In the genomic region with DNA sequence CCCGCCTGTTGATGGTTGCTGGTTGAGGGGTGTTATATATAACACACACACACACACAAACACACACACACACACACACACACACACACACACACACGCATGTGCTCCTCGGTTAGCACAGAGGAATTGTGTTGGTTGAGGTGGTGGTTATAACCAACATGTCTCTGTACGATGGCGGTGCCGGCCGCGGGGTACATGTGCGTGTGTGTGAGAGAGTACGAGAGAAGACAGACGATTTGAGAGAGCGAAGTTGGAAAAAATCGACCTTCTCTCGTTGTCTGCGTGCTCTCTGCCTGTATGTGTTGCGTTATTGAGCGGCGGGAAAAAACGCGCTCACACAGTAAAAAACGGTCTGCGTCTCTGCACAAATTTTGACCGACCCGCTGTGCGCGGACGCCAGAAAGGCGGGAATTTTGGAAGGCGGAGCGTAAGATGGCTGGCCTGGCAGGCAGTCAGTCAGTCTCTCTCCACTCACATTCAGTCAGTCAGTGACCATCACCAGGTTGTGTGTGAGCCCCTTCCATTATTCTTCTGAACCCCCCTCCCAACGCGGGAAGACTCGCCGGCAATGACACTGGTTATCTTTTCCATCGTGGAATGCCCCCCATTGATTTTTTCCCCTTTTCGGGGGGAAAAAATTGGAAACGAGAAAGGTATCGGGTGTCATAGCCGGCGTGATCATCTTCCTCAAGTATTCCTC, we compare ENCODE assay signal across 5 worm cellular contexts.
TF ChIP-seq lines count a peak whose summit lies in the region.

No protein-coding gene starts in this region.

TF ChIP-seq in whole organism, L1 larva, 84 proteins besides CTCF, POLR2A, EP300 and RAD21 (continues in another document):
- TF ChIP-seq egl-13 (tag; optimal IDR thresholded peaks at IDR 0.05; lab: Kevin White, UChicago): no peak
- no peak for TF ChIP-seq nhr-84 (tag; optimal IDR thresholded peaks at IDR 0.05; lab: Kevin White, UChicago)
- peak; percentile 34 for TF ChIP-seq C04F5.9 (tag; optimal IDR thresholded peaks at IDR 0.05; lab: Kevin White, UChicago)
- no peak for TF ChIP-seq aha-1 (tag; optimal IDR thresholded peaks at IDR 0.05; lab: Kevin White, UChicago)
- no peak for TF ChIP-seq nhr-11 (tag; optimal IDR thresholded peaks at IDR 0.05; lab: Kevin White, UChicago)
- TF ChIP-seq irx-1 (tag; optimal IDR thresholded peaks at IDR 0.05; lab: Kevin White, UChicago): peak; percentile 54
- no peak for TF ChIP-seq Y116A8C.19 (tag; optimal IDR thresholded peaks at IDR 0.05; lab: Kevin White, UChicago; ENCODE audit: borderline replicate concordance)
- TF ChIP-seq lsy-2 (tag; optimal IDR thresholded peaks at IDR 0.05; lab: Kevin White, UChicago): peak; percentile 57 to 80
- peak; percentile 17 for TF ChIP-seq F16B12.6 (tag; optimal IDR thresholded peaks at IDR 0.05; lab: Kevin White, UChicago)
- peak; percentile 78 for TF ChIP-seq tbx-2 (tag; optimal IDR thresholded peaks at IDR 0.05; lab: Kevin White, UChicago)
- TF ChIP-seq snpc-4 (tag; optimal IDR thresholded peaks at IDR 0.05; lab: Kevin White, UChicago): peak; percentile 30
- TF ChIP-seq mef-2 (tag; optimal IDR thresholded peaks at IDR 0.05; lab: Kevin White, UChicago): no peak
- TF ChIP-seq mab-9 (GFP tag; IDR thresholded peaks at IDR 0.05; lab: Robert Waterston, UW): no peak
- TF ChIP-seq ceh-82 (tag; optimal IDR thresholded peaks at IDR 0.05; lab: Kevin White, UChicago): peak in 2 of 3 experiments; percentile 14 to 42
- peak; percentile 43; the same call in 1 of the 2 replicates for TF ChIP-seq unc-98 (GFP tag; IDR thresholded peaks at IDR 0.05; lab: Robert Waterston, UW)
- TF ChIP-seq ceh-88 (GFP tag; IDR thresholded peaks at IDR 0.05; lab: Robert Waterston, UW): peak; percentile 13; the same call in 1 of the 2 replicates

TF ChIP-seq in whole organism, L3 larva, 47 proteins besides CTCF, POLR2A, EP300 and RAD21 (continues in another document):
- TF ChIP-seq ztf-4 (tag; optimal IDR thresholded peaks at IDR 0.05; lab: Kevin White, UChicago) (no peak), pha-4 (tag; optimal IDR thresholded peaks at IDR 0.05; lab: Kevin White, UChicago) (peak; percentile 88), ama-1 (optimal IDR thresholded peaks at IDR 0.05; lab: Kevin White, UChicago) (peak; percentile 95), ZK546.5 (tag; optimal IDR thresholded peaks at IDR 0.05; lab: Kevin White, UChicago) (no peak), jun-1 (tag; optimal IDR thresholded peaks at IDR 0.05; lab: Kevin White, UChicago) (peak; percentile 93), egl-5 (tag; optimal IDR thresholded peaks at IDR 0.05; lab: Kevin White, UChicago) (no peak), ztf-11 (tag; optimal IDR thresholded peaks at IDR 0.05; lab: Kevin White, UChicago) (no peak), fkh-10 (GFP tag; optimal IDR thresholded peaks at IDR 0.05; lab: Kevin White, UChicago) (no peak), fos-1 (tag; optimal IDR thresholded peaks at IDR 0.05; lab: Kevin White, UChicago) (no peak), ceh-28 (tag; optimal IDR thresholded peaks at IDR 0.05; lab: Kevin White, UChicago) (peak; percentile 79), elt-1 (tag; optimal IDR thresholded peaks at IDR 0.05; lab: Kevin White, UChicago) (no peak), nhr-77 (tag; optimal IDR thresholded peaks at IDR 0.05; lab: Kevin White, UChicago) (no peak), nhr-23 (tag; optimal IDR thresholded peaks at IDR 0.05; lab: Kevin White, UChicago) (peak; percentile 70), skn-1 (tag; optimal IDR thresholded peaks at IDR 0.05; lab: Kevin White, UChicago) (peak; percentile 56), nhr-28 (tag; optimal IDR thresholded peaks at IDR 0.05; lab: Kevin White, UChicago) (no peak), nfya-1 (tag; optimal IDR thresholded peaks at IDR 0.05; lab: Kevin White, UChicago; ENCODE audit: insufficient read depth) (peak; percentile 74), sea-2 (GFP tag; optimal IDR thresholded peaks at IDR 0.05; lab: Kevin White, UChicago) (no peak), nhr-67 (tag; optimal IDR thresholded peaks at IDR 0.05; lab: Kevin White, UChicago) (no peak)

TF ChIP-seq in whole organism, early embryonic, 17 proteins besides CTCF, POLR2A, EP300 and RAD21:
- TF ChIP-seq pes-1 (GFP tag; IDR thresholded peaks at IDR 0.05; lab: Robert Waterston, UW) (no peak; the same call in 1 of the 2 replicates), hmbx-1 (tag; optimal IDR thresholded peaks at IDR 0.05; lab: Kevin White, UChicago) (no peak), scrt-1 (GFP tag; IDR thresholded peaks at IDR 0.05; lab: Robert Waterston, UW) (0 out of 2 replicates have a peak, but pooled peaks have one; percentile 47), flt-1 (GFP tag; IDR thresholded peaks at IDR 0.05; lab: Robert Waterston, UW) (0 out of 2 replicates have a peak, but pooled peaks have one; percentile 2), F13C5.2 (tag; optimal IDR thresholded peaks at IDR 0.05; lab: Kevin White, UChicago) (peak; percentile 29), hmg-4 (GFP tag; optimal IDR thresholded peaks at IDR 0.05; lab: Kevin White, UChicago) (peak; percentile 49), tra-4 (tag; optimal IDR thresholded peaks at IDR 0.05; lab: Kevin White, UChicago) (no peak), ama-1 (optimal IDR thresholded peaks at IDR 0.05; lab: Kevin White, UChicago) (peak; percentile 95), hnd-1 (tag; optimal IDR thresholded peaks at IDR 0.05; lab: Kevin White, UChicago) (no peak), aly-1 (tag; optimal IDR thresholded peaks at IDR 0.05; lab: Kevin White, UChicago) (no peak), sea-1 (GFP tag; conservative IDR thresholded peaks at IDR 0.05; lab: Robert Waterston, UW) (0 out of 2 replicates have a peak, but pooled peaks have one; percentile 38)

TF ChIP-seq in whole organism, midembryonic, 9 proteins besides CTCF, POLR2A, EP300 and RAD21:
- TF ChIP-seq ztf-23 (GFP tag; IDR thresholded peaks at IDR 0.05; lab: Robert Waterston, UW) (no peak), cog-1 (tag; optimal IDR thresholded peaks at IDR 0.05; lab: Kevin White, UChicago) (peak; percentile 57), flt-1 (GFP tag; IDR thresholded peaks at IDR 0.05; lab: Robert Waterston, UW) (peak; percentile 59; the same call in 1 of the 2 replicates)

TF ChIP-seq in whole organism, young adult, 124 proteins besides CTCF, POLR2A, EP300 and RAD21 (continues in another document):
- TF ChIP-seq sea-2 (GFP tag; IDR thresholded peaks at IDR 0.05; lab: Robert Waterston, UW) (no peak), snpc-1.1 (tag; optimal IDR thresholded peaks at IDR 0.05; lab: Kevin White, UChicago; ENCODE audit: insufficient read depth) (no peak), dpff-1 (tag; optimal IDR thresholded peaks at IDR 0.05; lab: Kevin White, UChicago) (no peak), mel-28 (tag; optimal IDR thresholded peaks at IDR 0.05; lab: Kevin White, UChicago; ENCODE audit: borderline replicate concordance) (no peak), ekl-4 (GFP tag; IDR thresholded peaks at IDR 0.05; lab: Robert Waterston, UW) (peak; percentile 54; the same call in 1 of the 2 replicates), lin-40 (tag; optimal IDR thresholded peaks at IDR 0.05; lab: Kevin White, UChicago) (peak; percentile 82), F57A8.1 (GFP tag; optimal IDR thresholded peaks at IDR 0.05; lab: Kevin White, UChicago) (no peak), ets-4 (GFP tag; optimal IDR thresholded peaks at IDR 0.05; lab: Kevin White, UChicago) (no peak), cebp-1 (GFP tag; IDR thresholded peaks at IDR 0.05; lab: Robert Waterston, UW) (no peak), cebp-1 (tag; optimal IDR thresholded peaks at IDR 0.05; lab: Kevin White, UChicago) (peak; percentile 85), nfya-2 (GFP tag; IDR thresholded peaks at IDR 0.05; lab: Robert Waterston, UW) (no peak), dox-1 (GFP tag; IDR thresholded peaks at IDR 0.05; lab: Robert Waterston, UW) (peak; percentile 85), repo-1 (tag; optimal IDR thresholded peaks at IDR 0.05; lab: Kevin White, UChicago) (no peak), F33H1.4 (GFP tag; IDR thresholded peaks at IDR 0.05; lab: Robert Waterston, UW) (peak; percentile 50), ZK185.1 (tag; optimal IDR thresholded peaks at IDR 0.05; lab: Kevin White, UChicago; ENCODE audit: poor library complexity, severe bottlenecking) (no peak), lin-54 (GFP tag; optimal IDR thresholded peaks at IDR 0.05; lab: Kevin White, UChicago) (peak; percentile 61), F37B4.10 (GFP tag; IDR thresholded peaks at IDR 0.05; lab: Robert Waterston, UW) (no peak), hsf-1 (GFP tag; IDR thresholded peaks at IDR 0.05; lab: Robert Waterston, UW) (peak; percentile 55; the same call in 1 of the 2 replicates), snpc-4 (GFP tag; optimal IDR thresholded peaks at IDR 0.05; lab: Kevin White, UChicago) (peak; percentile 6), snpc-4 (tag; optimal IDR thresholded peaks at IDR 0.05; lab: Kevin White, UChicago) (peak in 2 of 4 experiments; percentile 43 to 63), efl-1 (GFP tag; optimal IDR thresholded peaks at IDR 0.05; lab: Kevin White, UChicago) (peak; percentile 85), lsl-1 (GFP tag; optimal IDR thresholded peaks at IDR 0.05; lab: Kevin White, UChicago) (peak; percentile 45), K11D2.4 (GFP tag; IDR thresholded peaks at IDR 0.05; lab: Robert Waterston, UW) (peak; percentile 58; the same call in 1 of the 2 replicates), D2030.7 (GFP tag; IDR thresholded peaks at IDR 0.05; lab: Robert Waterston, UW) (peak; percentile 84), F39B2.1 (GFP tag; IDR thresholded peaks at IDR 0.05; lab: Robert Waterston, UW) (no peak), die-1 (tag; optimal IDR thresholded peaks at IDR 0.05; lab: Kevin White, UChicago) (peak; percentile 58), lir-1 (GFP tag; conservative IDR thresholded peaks at IDR 0.05; lab: Robert Waterston, UW) (peak; percentile 90), somi-1 (GFP tag; optimal IDR thresholded peaks at IDR 0.05; lab: Kevin White, UChicago) (peak; percentile 69), cebp-2 (GFP tag; IDR thresholded peaks at IDR 0.05; lab: Robert Waterston, UW) (no peak), madf-8 (GFP tag; conservative IDR thresholded peaks at IDR 0.05; lab: Robert Waterston, UW) (peak; percentile 80), lsy-27 (tag; optimal IDR thresholded peaks at IDR 0.05; lab: Kevin White, UChicago; ENCODE audit: borderline replicate concordance, insufficient read depth) (no peak), madf-6 (GFP tag; IDR thresholded peaks at IDR 0.05; lab: Robert Waterston, UW) (peak; percentile 91), hrde-1 (tag; optimal IDR thresholded peaks at IDR 0.05; lab: Kevin White, UChicago; ENCODE audit: borderline replicate concordance) (no peak), snpc-3.4 (tag; optimal IDR thresholded peaks at IDR 0.05; lab: Kevin White, UChicago) (no peak), hmg-1.2 (GFP tag; IDR thresholded peaks at IDR 0.05; lab: Robert Waterston, UW) (peak; percentile 86), rcor-1 (GFP tag; IDR thresholded peaks at IDR 0.05; lab: Robert Waterston, UW) (peak; percentile 53), egl-44 (GFP tag; IDR thresholded peaks at IDR 0.05; lab: Robert Waterston, UW) (peak; percentile 59; the same call in 1 of the 2 replicates), ztf-3 (GFP tag; optimal IDR thresholded peaks at IDR 0.05; lab: Kevin White, UChicago) (peak; percentile 85)
